Worm (Caenorhabditis elegans): ENCODE results near the gene ifd-2.

DNA sequence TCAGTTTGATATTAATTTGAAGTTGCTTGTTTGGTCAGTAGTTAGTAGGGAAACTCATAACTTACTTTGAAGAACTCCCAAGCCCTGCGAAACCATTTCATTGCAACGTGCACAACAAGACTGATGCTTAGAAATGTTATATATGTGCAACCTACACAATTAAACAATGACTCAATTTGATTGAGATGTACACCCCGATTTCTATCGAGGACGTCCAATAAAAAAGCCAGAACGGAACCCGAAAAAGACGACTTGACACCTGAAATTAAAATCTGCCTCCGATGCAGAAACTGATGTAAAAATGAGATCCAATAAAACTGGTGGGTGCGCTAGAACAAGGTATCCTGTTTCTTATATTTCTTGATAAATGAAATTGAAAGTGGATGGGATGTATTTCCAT is 30.9 kb downstream of the ifd-2 start, which contains the start of gene T04G9.6:
- TF ChIP-seq ztf-11 (tag; optimal IDR thresholded peaks at IDR 0.05) (no peak), ceh-20 (GFP tag; IDR thresholded peaks at IDR 0.05) (no peak), Y75B8A.6 (GFP tag; IDR thresholded peaks at IDR 0.05) (no peak), nhr-28 (tag; optimal IDR thresholded peaks at IDR 0.05) (no peak), egl-27 (tag; optimal IDR thresholded peaks at IDR 0.05) (no peak), zip-11 (GFP tag; IDR thresholded peaks at IDR 0.05) (no peak), snpc-4 (tag; optimal IDR thresholded peaks at IDR 0.05) (no peak), nhr-77 (tag; optimal IDR thresholded peaks at IDR 0.05) (no peak), ces-1 (GFP tag; optimal IDR thresholded peaks at IDR 0.05) (no peak), ama-1 (optimal IDR thresholded peaks at IDR 0.05) (no peak)

All from whole organism, L4 larva.